Fruit fly (Drosophila melanogaster): ENCODE measurements around the gene Diap1.

The Diap1 gene

DNA sequence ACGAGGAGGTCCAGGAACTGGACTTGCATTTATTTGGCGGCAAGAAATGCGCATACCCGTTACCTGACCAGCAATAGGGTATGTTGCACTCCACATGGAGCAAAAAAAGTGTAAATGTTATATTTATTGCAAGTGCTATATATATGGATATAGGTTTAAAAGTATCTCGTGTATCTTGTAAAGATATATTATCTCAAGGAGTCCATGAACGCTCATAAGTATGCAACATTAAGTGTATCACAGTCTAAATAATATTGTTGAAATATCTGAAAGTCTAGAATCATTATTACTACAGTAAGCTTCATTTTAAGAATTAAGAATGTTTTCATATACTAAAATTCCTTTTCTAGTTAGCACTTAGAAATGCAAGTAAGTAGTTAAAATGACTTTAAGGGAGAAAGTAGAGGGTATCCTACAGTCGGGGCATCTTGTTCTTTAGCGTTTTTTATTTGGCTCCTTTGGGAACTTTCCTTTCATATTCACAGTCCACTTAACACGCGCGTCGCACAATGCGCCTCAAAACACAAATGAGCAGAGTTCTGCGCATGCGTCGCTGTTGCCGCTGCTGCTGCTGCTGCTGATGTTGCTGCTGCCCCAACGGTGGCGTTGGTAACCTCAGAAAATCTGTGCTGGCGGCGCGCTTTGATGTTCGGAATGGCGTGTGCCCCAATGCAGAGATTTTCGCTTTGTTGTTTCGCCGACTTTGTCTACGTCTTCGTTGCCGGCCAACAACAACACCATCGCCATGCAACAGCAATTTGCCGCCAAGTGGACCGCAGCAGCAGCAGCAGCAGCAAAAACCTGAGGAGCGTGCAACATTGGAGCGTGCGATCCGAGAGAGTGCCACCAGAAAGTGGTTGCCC, 31.5 kb downstream of the Diap1 start (continued):
- TF ChIP-seq CG34406 (GFP tag; optimal IDR thresholded peaks at IDR 0.05) (peak; percentile 22), net (GFP tag; optimal IDR thresholded peaks at IDR 0.05) (no peak)

DNA sequence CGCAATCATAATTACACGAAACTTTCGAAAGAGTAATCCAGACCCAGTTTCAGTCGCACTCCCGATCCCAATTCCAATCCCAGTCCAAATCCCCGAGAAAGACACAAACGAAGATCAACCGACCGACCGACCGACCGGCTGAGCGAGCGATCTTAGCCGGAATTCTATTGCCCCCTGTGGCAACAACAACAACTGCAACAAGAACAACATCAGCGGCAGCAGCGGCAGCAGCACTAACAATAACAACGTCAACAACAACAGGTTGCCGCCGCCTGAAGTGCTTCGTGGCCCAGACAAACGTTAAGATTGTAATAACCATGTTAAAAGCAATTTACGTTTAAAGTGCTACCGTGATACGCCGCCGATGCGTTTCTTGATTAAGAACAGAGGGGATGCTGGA, 32.1 kb downstream of the Diap1 start:
- TF ChIP-seq esn (GFP tag; optimal IDR thresholded peaks at IDR 0.05), result no peak
- TF ChIP-seq Eip93F (GFP tag; optimal IDR thresholded peaks at IDR 0.05), result no peak
- TF ChIP-seq CG32006 (GFP tag; optimal IDR thresholded peaks at IDR 0.05), result no peak
- no peak for TF ChIP-seq CG11294 (GFP tag; IDR thresholded peaks at IDR 0.05)
- no peak for TF ChIP-seq CG31627 (GFP tag; optimal IDR thresholded peaks at IDR 0.05)
- TF ChIP-seq CG6808 (GFP tag; optimal IDR thresholded peaks at IDR 0.05), result no peak
- no peak for TF ChIP-seq fd85E (GFP tag; optimal IDR thresholded peaks at IDR 0.05)
- no peak for TF ChIP-seq Ets96B (tag; optimal IDR thresholded peaks at IDR 0.05)
- no peak for TF ChIP-seq CG6792 (GFP tag; optimal IDR thresholded peaks at IDR 0.05)
- TF ChIP-seq Sox14 (GFP tag; optimal IDR thresholded peaks at IDR 0.05), result no peak
- TF ChIP-seq Gug (GFP tag; IDR thresholded peaks at IDR 0.05), result no peak
- TF ChIP-seq Hr39 (GFP tag; optimal IDR thresholded peaks at IDR 0.05), result no peak
- TF ChIP-seq CG9139 (GFP tag; optimal IDR thresholded peaks at IDR 0.05), result no peak
- no peak for TF ChIP-seq Sox15 (GFP tag; optimal IDR thresholded peaks at IDR 0.05)
- TF ChIP-seq Met (GFP tag; optimal IDR thresholded peaks at IDR 0.05), result no peak

- TF ChIP-seq CG4318 (GFP tag; optimal IDR thresholded peaks at IDR 0.05) (no peak), CG32006 (GFP tag; optimal IDR thresholded peaks at IDR 0.05) (peak; percentile 14), esn (GFP tag; optimal IDR thresholded peaks at IDR 0.05) (peak; percentile 36), CG15336 (GFP tag; IDR thresholded peaks at IDR 0.05) (0 out of 2 replicates have a peak, but pooled peaks have one; percentile 14), CG3919 (GFP tag; optimal IDR thresholded peaks at IDR 0.05) (peak; percentile 5), CG8319 (GFP tag; optimal IDR thresholded peaks at IDR 0.05) (no peak), Sox14 (GFP tag; optimal IDR thresholded peaks at IDR 0.05) (no peak), Eip78C (GFP tag) (peak; percentile 49), svp (GFP tag) (peak; percentile 70), topi (GFP tag; optimal IDR thresholded peaks at IDR 0.05) (peak; percentile 41), Met (GFP tag; optimal IDR thresholded peaks at IDR 0.05) (peak; percentile 6)
Measured at dm6 chr3L:16018251-16018583, 32.6 kb downstream of the Diap1 start.

DNA sequence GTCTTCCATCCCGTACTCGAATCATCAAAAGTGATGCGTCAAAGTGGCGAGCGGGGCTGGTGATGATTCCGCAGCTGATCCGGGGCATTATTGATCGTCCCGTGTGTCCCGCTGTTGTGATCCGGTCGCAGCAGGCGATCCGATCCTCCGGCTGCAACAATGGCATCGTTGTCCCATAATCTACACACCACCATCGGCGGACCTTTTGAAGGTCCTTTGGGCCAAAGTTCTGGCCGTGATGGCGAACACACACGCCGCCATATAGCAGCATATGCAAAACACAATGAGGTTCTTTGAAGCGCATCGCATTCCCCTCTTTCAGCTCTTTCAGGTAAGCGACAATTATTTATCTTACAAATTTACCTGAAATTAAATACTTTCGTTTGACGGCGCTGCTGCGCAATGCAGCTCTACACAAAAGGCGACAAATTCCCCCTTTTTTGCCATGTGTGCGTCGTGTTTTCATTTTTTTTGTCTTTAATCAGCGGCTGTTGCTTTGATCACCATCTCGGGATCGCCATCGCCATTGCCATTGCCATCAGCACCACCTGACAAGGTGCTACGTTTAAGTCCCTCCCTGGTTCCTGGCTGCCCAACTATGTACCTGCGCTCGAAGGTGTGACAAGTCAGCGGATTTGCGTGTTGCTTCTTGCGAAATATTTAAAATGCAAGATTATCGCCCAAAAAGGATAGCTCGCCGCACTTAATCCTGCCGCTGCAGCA, 33.1 kb downstream of the Diap1 start:
- TF ChIP-seq CG3032 (tag; optimal IDR thresholded peaks at IDR 0.05) (no peak), CG7368 (GFP tag; optimal IDR thresholded peaks at IDR 0.05) (no peak), eg (GFP tag; IDR thresholded peaks at IDR 0.05) (no peak), Hr4 (GFP tag; optimal IDR thresholded peaks at IDR 0.05) (no peak), Ets21C (GFP tag; optimal IDR thresholded peaks at IDR 0.05) (no peak), CG6854 (GFP tag; optimal IDR thresholded peaks at IDR 0.05) (no peak), CG9139 (GFP tag; optimal IDR thresholded peaks at IDR 0.05) (no peak), topi (GFP tag; optimal IDR thresholded peaks at IDR 0.05) (no peak), achi (GFP tag; optimal IDR thresholded peaks at IDR 0.05) (no peak), CG11762 (GFP tag; optimal IDR thresholded peaks at IDR 0.05; ENCODE audit: insufficient read depth) (no peak), Met (GFP tag; optimal IDR thresholded peaks at IDR 0.05) (no peak), lz (GFP tag; optimal IDR thresholded peaks at IDR 0.05) (no peak), CG6163 (GFP tag; IDR thresholded peaks at IDR 0.05) (no peak), CG6276 (GFP tag; optimal IDR thresholded peaks at IDR 0.05) (no peak), dsx (GFP tag; optimal IDR thresholded peaks at IDR 0.05; ENCODE audit: poor library complexity, severe bottlenecking) (no peak), CG16779 (tag; optimal IDR thresholded peaks at IDR 0.05) (no peak), CG8319 (GFP tag; optimal IDR thresholded peaks at IDR 0.05) (no peak), fkh (GFP tag; optimal IDR thresholded peaks at IDR 0.05) (no peak), CG11294 (GFP tag; IDR thresholded peaks at IDR 0.05) (no peak)
